Fruit fly (Drosophila melanogaster): ENCODE data around the gene CG9458.

dm6 chr3R:9771519-9771972, 48.1 kb downstream of the CG9458 start, which contains the start of gene CG9471:
- TF ChIP-seq Snoo (tag; optimal IDR thresholded peaks at IDR 0.05) (peak; percentile 92), CG12605 (GFP tag; IDR thresholded peaks at IDR 0.05) (peak; percentile 94), CG4496 (GFP tag; IDR thresholded peaks at IDR 0.05) (peak; percentile 97), CG17806 (tag; optimal IDR thresholded peaks at IDR 0.05) (peak; percentile 93), Pif1B (GFP tag; optimal IDR thresholded peaks at IDR 0.05) (peak; percentile 93), Pif1A (GFP tag; optimal IDR thresholded peaks at IDR 0.05) (peak; percentile 95), D1 (tag; optimal IDR thresholded peaks at IDR 0.05) (no peak), CG13204 (GFP tag; optimal IDR thresholded peaks at IDR 0.05) (no peak)

Measured in whole organism, pupa.